Fruit fly (Drosophila melanogaster): ENCODE results near the gene Bet3.

dm6 chr3L:9467267-9467666 lies 25.2 kb upstream of the Bet3 start:
- no peak for TF ChIP-seq fd96Ca (GFP tag; IDR thresholded peaks at IDR 0.05)
- TF ChIP-seq Snoo (tag; optimal IDR thresholded peaks at IDR 0.05) = no peak
- TF ChIP-seq CG15710 (tag; optimal IDR thresholded peaks at IDR 0.05) = no peak
- TF ChIP-seq Pif1B (GFP tag; optimal IDR thresholded peaks at IDR 0.05) = no peak
- no peak for TF ChIP-seq CG8301 (tag; optimal IDR thresholded peaks at IDR 0.05)
- no peak for TF ChIP-seq CG17806 (tag; optimal IDR thresholded peaks at IDR 0.05)
- TF ChIP-seq CG8159 (tag; optimal IDR thresholded peaks at IDR 0.05) = no peak
- no peak for TF ChIP-seq CG34367 (tag; optimal IDR thresholded peaks at IDR 0.05)
- TF ChIP-seq CG10348 (GFP tag; IDR thresholded peaks at IDR 0.05) = no peak
- TF ChIP-seq EcR (GFP tag; optimal IDR thresholded peaks at IDR 0.05) = no peak
- no peak for TF ChIP-seq CG32121 (GFP tag; IDR thresholded peaks at IDR 0.05)
- no peak for TF ChIP-seq D1 (tag; optimal IDR thresholded peaks at IDR 0.05)
- TF ChIP-seq rn (GFP tag; IDR thresholded peaks at IDR 0.05) = no peak

All from whole organism, pupa.